Worm (Caenorhabditis elegans): ENCODE measurements around the gene T08A11.1.

T08A11.1 gene

ce11 chrIII:4284732-4285165, 21.8 kb upstream of the T08A11.1 start (continued):
- TF ChIP-seq nhr-67 (tag; optimal IDR thresholded peaks at IDR 0.05) (no peak), ZK546.5 (tag; optimal IDR thresholded peaks at IDR 0.05) (no peak), nhr-76 (tag; optimal IDR thresholded peaks at IDR 0.05) (no peak), ama-1 (optimal IDR thresholded peaks at IDR 0.05) (no peak), jun-1 (tag; optimal IDR thresholded peaks at IDR 0.05) (peak; percentile 84), pha-4 (tag; optimal IDR thresholded peaks at IDR 0.05) (peak; percentile 99), ceh-28 (tag; optimal IDR thresholded peaks at IDR 0.05) (peak; percentile 60), lin-15B (tag; optimal IDR thresholded peaks at IDR 0.05) (peak; percentile 40), nhr-28 (tag; optimal IDR thresholded peaks at IDR 0.05) (no peak), aly-2 (tag; optimal IDR thresholded peaks at IDR 0.05) (no peak), ceh-16 (tag; optimal IDR thresholded peaks at IDR 0.05) (no peak), egl-27 (tag; optimal IDR thresholded peaks at IDR 0.05) (peak; percentile 57), fos-1 (tag; optimal IDR thresholded peaks at IDR 0.05) (peak; percentile 16), egl-5 (tag; optimal IDR thresholded peaks at IDR 0.05) (no peak), tbx-2 (tag; optimal IDR thresholded peaks at IDR 0.05) (peak; percentile 49), mml-1 (tag; optimal IDR thresholded peaks at IDR 0.05) (no peak), nhr-23 (tag; optimal IDR thresholded peaks at IDR 0.05) (peak; percentile 93), elt-2 (tag; optimal IDR thresholded peaks at IDR 0.05) (peak; percentile 77), lsy-12 (tag; optimal IDR thresholded peaks at IDR 0.05) (peak; percentile 76)

ce11 chrIII:4283175-4283574, 20.2 kb upstream of the T08A11.1 start:
- no peak for TF ChIP-seq ztf-11 (tag; optimal IDR thresholded peaks at IDR 0.05)
- no peak for TF ChIP-seq nhr-67 (tag; optimal IDR thresholded peaks at IDR 0.05)
- no peak for TF ChIP-seq hmg-11 (tag; optimal IDR thresholded peaks at IDR 0.05)
- no peak for TF ChIP-seq snpc-4 (tag; optimal IDR thresholded peaks at IDR 0.05)
- no peak for TF ChIP-seq nhr-77 (tag; optimal IDR thresholded peaks at IDR 0.05)
- no peak for TF ChIP-seq nhr-28 (tag; optimal IDR thresholded peaks at IDR 0.05)
- no peak for TF ChIP-seq unc-39 (tag; optimal IDR thresholded peaks at IDR 0.05)
- no peak for TF ChIP-seq nhr-43 (tag; optimal IDR thresholded peaks at IDR 0.05; ENCODE audit: poor library complexity, severe bottlenecking)
- no peak for TF ChIP-seq nhr-25 (tag; optimal IDR thresholded peaks at IDR 0.05)
- no peak for TF ChIP-seq skn-1 (tag; optimal IDR thresholded peaks at IDR 0.05)
- no peak for TF ChIP-seq egl-27 (tag; optimal IDR thresholded peaks at IDR 0.05)
- TF ChIP-seq ceh-16 (tag; optimal IDR thresholded peaks at IDR 0.05): no peak
- no peak for TF ChIP-seq daf-12 (tag; optimal IDR thresholded peaks at IDR 0.05)
- peak; percentile 32 for TF ChIP-seq ceh-28 (tag; optimal IDR thresholded peaks at IDR 0.05)
- no peak for TF ChIP-seq elt-1 (tag; optimal IDR thresholded peaks at IDR 0.05)
- no peak for TF ChIP-seq elt-2 (tag; optimal IDR thresholded peaks at IDR 0.05)
- no peak for TF ChIP-seq ZK546.5 (tag; optimal IDR thresholded peaks at IDR 0.05)
- no peak for TF ChIP-seq elt-3 (tag; optimal IDR thresholded peaks at IDR 0.05)
- TF ChIP-seq ama-1 (optimal IDR thresholded peaks at IDR 0.05): no peak
- TF ChIP-seq lin-39 (tag; optimal IDR thresholded peaks at IDR 0.05): peak; percentile 4
- TF ChIP-seq fos-1 (tag; optimal IDR thresholded peaks at IDR 0.05): no peak
- no peak for TF ChIP-seq mdl-1 (tag; optimal IDR thresholded peaks at IDR 0.05)
- TF ChIP-seq egl-5 (tag; optimal IDR thresholded peaks at IDR 0.05): peak; percentile 45
- no peak for TF ChIP-seq aly-2 (tag; optimal IDR thresholded peaks at IDR 0.05)
- no peak for TF ChIP-seq ceh-9 (tag; optimal IDR thresholded peaks at IDR 0.05)
- no peak for TF ChIP-seq eor-1 (tag; optimal IDR thresholded peaks at IDR 0.05)
- TF ChIP-seq nfya-1 (tag; optimal IDR thresholded peaks at IDR 0.05; ENCODE audit: insufficient read depth): peak; percentile 15
- peak; percentile 65 for TF ChIP-seq nhr-11 (tag; optimal IDR thresholded peaks at IDR 0.05)
- no peak for TF ChIP-seq mml-1 (tag; optimal IDR thresholded peaks at IDR 0.05)
- no peak for TF ChIP-seq sea-2 (GFP tag; optimal IDR thresholded peaks at IDR 0.05)
- no peak for TF ChIP-seq lsy-12 (tag; optimal IDR thresholded peaks at IDR 0.05)
- no peak for TF ChIP-seq unc-62 (GFP tag; optimal IDR thresholded peaks at IDR 0.05)

ce11 chrIII:4281955-4282618, 19.1 kb upstream of the T08A11.1 start:
- TF ChIP-seq ama-1 (optimal IDR thresholded peaks at IDR 0.05) (peak; percentile 62), nhr-28 (tag; optimal IDR thresholded peaks at IDR 0.05) (peak; percentile 40), R02D3.7 (tag; optimal IDR thresholded peaks at IDR 0.05) (peak; percentile 85), pqm-1 (tag; optimal IDR thresholded peaks at IDR 0.05) (peak; percentile 74), daf-12 (tag; optimal IDR thresholded peaks at IDR 0.05) (peak; percentile 64), egl-27 (tag; optimal IDR thresholded peaks at IDR 0.05) (peak; percentile 72), lsy-12 (tag; optimal IDR thresholded peaks at IDR 0.05) (peak; percentile 97), jun-1 (tag; optimal IDR thresholded peaks at IDR 0.05) (peak; percentile 97), fos-1 (tag; optimal IDR thresholded peaks at IDR 0.05) (peak; percentile 86), skn-1 (tag; optimal IDR thresholded peaks at IDR 0.05) (no peak), elt-3 (tag; optimal IDR thresholded peaks at IDR 0.05) (peak in 1 of 3 experiments; percentile 6), sea-2 (GFP tag; optimal IDR thresholded peaks at IDR 0.05) (peak; percentile 77), aly-2 (tag; optimal IDR thresholded peaks at IDR 0.05) (peak; percentile 51), nhr-67 (tag; optimal IDR thresholded peaks at IDR 0.05) (no peak), elt-2 (tag; optimal IDR thresholded peaks at IDR 0.05) (peak; percentile 95), egl-5 (tag; optimal IDR thresholded peaks at IDR 0.05) (peak; percentile 92), unc-62 (GFP tag; optimal IDR thresholded peaks at IDR 0.05) (peak; percentile 98), ceh-28 (tag; optimal IDR thresholded peaks at IDR 0.05) (peak; percentile 96), nfya-1 (tag; optimal IDR thresholded peaks at IDR 0.05; ENCODE audit: insufficient read depth) (peak; percentile 99), ceh-16 (tag; optimal IDR thresholded peaks at IDR 0.05) (peak; percentile 37), nhr-11 (tag; optimal IDR thresholded peaks at IDR 0.05) (peak; percentile 92), zag-1 (tag; optimal IDR thresholded peaks at IDR 0.05) (peak; percentile 75), nhr-23 (tag; optimal IDR thresholded peaks at IDR 0.05) (peak; percentile 98), fkh-10 (GFP tag; optimal IDR thresholded peaks at IDR 0.05) (peak; percentile 87), fkh-2 (tag; optimal IDR thresholded peaks at IDR 0.05) (no peak), ZK546.5 (tag; optimal IDR thresholded peaks at IDR 0.05) (peak; percentile 27), hmg-11 (tag; optimal IDR thresholded peaks at IDR 0.05) (peak; percentile 98), unc-39 (tag; optimal IDR thresholded peaks at IDR 0.05) (no peak), nhr-237 (tag; optimal IDR thresholded peaks at IDR 0.05) (no peak), lin-15B (tag; optimal IDR thresholded peaks at IDR 0.05) (peak; percentile 85), lin-39 (tag; optimal IDR thresholded peaks at IDR 0.05) (peak; percentile 95)

All from whole organism, L3 larva.